Fruit fly (Drosophila melanogaster): ENCODE data around the gene CG1737.
A peak's percentile ranks its signal among the peaks of the same experiment; 100 is the strongest.

dm6 chrX:11359081-11359481 lies 8.7 kb downstream of the CG1737 start, which contains the start of gene Pa1:
- TF ChIP-seq Snoo (tag; optimal IDR thresholded peaks at IDR 0.05) (no peak), CG9948 (tag; optimal IDR thresholded peaks at IDR 0.05) (no peak), rn (GFP tag; IDR thresholded peaks at IDR 0.05) (no peak), CG4496 (GFP tag; IDR thresholded peaks at IDR 0.05) (no peak), D1 (tag; optimal IDR thresholded peaks at IDR 0.05) (no peak), CG34367 (tag; optimal IDR thresholded peaks at IDR 0.05) (no peak), CG17806 (tag; optimal IDR thresholded peaks at IDR 0.05) (no peak), EcR (GFP tag; optimal IDR thresholded peaks at IDR 0.05) (peak; percentile 35), CG8301 (tag; optimal IDR thresholded peaks at IDR 0.05) (no peak), CG8159 (tag; optimal IDR thresholded peaks at IDR 0.05) (no peak), CG12605 (GFP tag; IDR thresholded peaks at IDR 0.05) (no peak)

All from whole organism, pupa.